Worm (Caenorhabditis elegans) whole organism, young adult: Measurements from ENCODE around the gene K02C4.3.

Experiments
- D2030.7 ChIP-seq: fragments of 200-800 bp; sonication (Bioruptor generic); IDR thresholded peaks from 2 replicates; pipeline ENCODE4 v1.3.6; 2022; ENCODE audit warnings: missing genetic modification reagents, missing genetic modification characterization, missing compliant biosample characterization
- F10E7.11 ChIP-seq: sonication (generic microtip); optimal IDR thresholded peaks from 2 replicates; lab custom pipeline; 2017; ENCODE audit warnings: mild to moderate bottlenecking, missing genetic modification characterization, moderate library complexity, missing compliant biosample characterization
- ceh-40 ChIP-seq: fragments of 200-800 bp; sonication (Bioruptor generic); IDR thresholded peaks from 2 replicates; pipeline ENCODE4 v1.3.6; 2022; ENCODE audit warnings: missing genetic modification characterization, missing compliant biosample characterization
- hmg-1.2 ChIP-seq: fragments of 200-800 bp; sonication (Bioruptor generic); IDR thresholded peaks from 2 replicates; pipeline ENCODE4 v1.3.6; 2022; ENCODE audit warnings: missing genetic modification reagents, missing genetic modification characterization, missing compliant biosample characterization
- lsy-27 ChIP-seq: sonication (generic microtip); optimal IDR thresholded peaks from 2 replicates; lab custom pipeline; 2017; ENCODE audit warnings: missing genetic modification characterization, mild to moderate bottlenecking, missing compliant biosample characterization, antibody characterized with exemption, missing genotype, borderline replicate concordance; ENCODE audit not compliant: insufficient read depth
- nhr-90 ChIP-seq: sonication (generic microtip); optimal IDR thresholded peaks from 2 replicates; lab custom pipeline; 2016; ENCODE audit warnings: missing genotype, mild to moderate bottlenecking, missing genetic modification characterization, missing compliant biosample characterization
- pbrm-1 ChIP-seq: fragments of 200-800 bp; sonication (Bioruptor generic); IDR thresholded peaks from 2 replicates; pipeline ENCODE4 v1.3.6; 2022; ENCODE audit warnings: missing genetic modification reagents, missing genetic modification characterization, missing compliant biosample characterization
- pha-4 ChIP-seq: fragments of 150-350 bp; sonication (generic microtip); optimal IDR thresholded peaks from 2 replicates; lab custom pipeline; 2014; ENCODE audit warnings: missing biosample characterization, missing genetic modification reagents, missing genetic modification characterization
- rpc-1 ChIP-seq, 2 experiments: fragments of 150-350 bp in 1 of 2; sonication (generic microtip) in 1 of 2; optimal IDR thresholded peaks; 2 replicates each; lab custom pipeline; 2014 to 2018; ENCODE audit warnings: missing biosample characterization in 1 of 2, missing genetic modification characterization in 1 of 2, missing genetic modification reagents in 1 of 2, missing genotype in 1 of 2
- sea-2 ChIP-seq: fragments of 200-800 bp; sonication (Bioruptor generic); IDR thresholded peaks from 2 replicates; pipeline ENCODE4 v1.3.6; 2022; ENCODE audit warnings: missing genetic modification characterization, missing compliant biosample characterization
- tbp1 ChIP-seq: fragments of 200-800 bp; sonication (Bioruptor generic); optimal IDR thresholded peaks from 2 replicates; lab custom pipeline; 2018; ENCODE audit warnings: mild to moderate bottlenecking, missing genetic modification characterization, missing compliant biosample characterization
- tlf-1 ChIP-seq: fragments of 200-800 bp; sonication (Bioruptor generic); optimal IDR thresholded peaks from 2 replicates; lab custom pipeline; 2018; ENCODE audit warnings: mild to moderate bottlenecking, missing genetic modification characterization, missing compliant biosample characterization
- xnd-1 ChIP-seq: sonication (generic microtip); optimal IDR thresholded peaks from 2 replicates; lab custom pipeline; 2016; ENCODE audit warnings: missing genotype, missing genetic modification reagents, missing genetic modification characterization, missing compliant biosample characterization
- ztf-18 ChIP-seq: sonication (generic microtip); optimal IDR thresholded peaks from 2 replicates; lab custom pipeline; 2016; ENCODE audit warnings: missing genotype, mild to moderate bottlenecking, missing genetic modification characterization, missing compliant biosample characterization

DNA sequence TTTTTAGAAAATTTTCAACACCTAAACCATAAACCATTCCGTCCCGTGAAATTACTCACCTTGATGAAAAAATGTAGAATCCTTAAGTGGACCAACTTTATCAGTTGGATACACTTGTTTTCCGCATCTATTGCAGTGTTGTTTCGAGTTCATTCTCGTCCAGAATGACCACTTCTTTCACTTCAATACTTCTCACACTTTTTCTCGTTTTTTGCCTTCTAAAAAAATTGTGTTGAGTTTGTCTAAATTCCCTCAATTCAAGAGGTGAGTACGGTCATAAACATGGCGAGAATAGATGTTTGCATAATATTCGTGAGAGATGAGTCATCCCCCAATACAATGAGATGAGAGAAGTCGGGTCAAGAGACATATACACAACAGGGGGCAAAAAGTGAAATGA lies 5.9 kb upstream of the K02C4.3 start, which contains the start of gene ltd-1:
- TF ChIP-seq sea-2 (GFP tag; lab: Robert Waterston, UW) (no peak), nhr-90 (tag; lab: Kevin White, UChicago) (no peak), lsy-27 (tag; lab: Kevin White, UChicago) (no peak), F10E7.11 (no peak), pha-4 (tag; lab: Kevin White, UChicago) (no peak), xnd-1 (no peak), hmg-1.2 (no peak), D2030.7 (GFP tag; lab: Robert Waterston, UW) (no peak), ceh-40 (GFP tag; lab: Robert Waterston, UW) (no peak), tbp1 (GFP tag; lab: Kevin White, UChicago) (no peak), pbrm-1 (GFP tag; lab: Robert Waterston, UW) (no peak), tlf-1 (GFP tag; lab: Kevin White, UChicago) (no peak), ztf-18 (no peak), rpc-1 (optimal IDR thresholded peaks at IDR 0.05; lab: Kevin White, UChicago) (no peak), rpc-1 (tag; optimal IDR thresholded peaks at IDR 0.05; lab: Kevin White, UChicago) (no peak)
